Worm (Caenorhabditis elegans) whole organism, L1 larva: ENCODE data around the gene nlp-31.
A peak's percentile ranks its signal among the peaks of the same experiment; 100 is the strongest.

Experiments
- F16B12.6 ChIP-seq: fragments of 150-350 bp; optimal IDR thresholded peaks from 2 replicates; lab custom pipeline; 2014; ENCODE audit warnings: missing biosample characterization, missing genetic modification characterization
- aly-2 ChIP-seq: fragments of 150-350 bp; optimal IDR thresholded peaks from 2 replicates; lab custom pipeline; 2014; ENCODE audit warnings: missing biosample characterization, missing genetic modification characterization
- ama-1 ChIP-seq: fragments of 150-350 bp; optimal IDR thresholded peaks from 2 replicates; lab custom pipeline; 2014
- blmp-1 ChIP-seq: fragments of 150-350 bp; optimal IDR thresholded peaks from 2 replicates; lab custom pipeline; 2014; ENCODE audit warnings: missing biosample characterization, missing genetic modification characterization
- ceh-8 ChIP-seq: fragments of 200-800 bp; sonication (Bioruptor generic); optimal IDR thresholded peaks from 2 replicates; lab custom pipeline; 2018; ENCODE audit warnings: mild to moderate bottlenecking, missing genetic modification characterization, moderate library complexity, missing compliant biosample characterization
- ceh-88 ChIP-seq: fragments of 200-800 bp; sonication (Bioruptor generic); IDR thresholded peaks from 2 replicates; pipeline ENCODE4 v1.3.6; 2022; ENCODE audit warnings: missing genetic modification characterization, missing compliant biosample characterization
- dpl-1 ChIP-seq, 3 experiments: fragments of 150-350 bp in 2 of 3; sonication (generic microtip) in 1 of 3; optimal IDR thresholded peaks; 2 replicates each; lab custom pipeline; 2014 to 2017; ENCODE audit warnings: missing biosample characterization in 3 of 3, missing genetic modification characterization in 3 of 3, missing genetic modification reagents in 3 of 3
- efl-1 ChIP-seq, 4 experiments: fragments of 150-350 bp; optimal IDR thresholded peaks in 3 of 4; peaks in 1 of 4; 1 replicate in 1 of 4; 2 replicates in 3 of 4; lab custom pipeline; 2014; ENCODE audit warnings: missing biosample characterization in 2 of 4, missing genetic modification characterization in 2 of 4, missing genetic modification reagents in 2 of 4
- egl-13 ChIP-seq: sonication (generic microtip); optimal IDR thresholded peaks from 2 replicates; lab custom pipeline; 2016; ENCODE audit warnings: missing genotype, missing genetic modification reagents, missing genetic modification characterization, missing compliant biosample characterization
- egl-27 ChIP-seq, 2 experiments: fragments of 150-350 bp in 1 of 2; sonication (generic microtip); optimal IDR thresholded peaks; 3 replicates each; lab custom pipeline; 2017 to 2018; ENCODE audit warnings: missing biosample characterization in 2 of 2, missing genetic modification characterization in 2 of 2, missing genetic modification reagents in 2 of 2
- elt-3 ChIP-seq, 6 experiments: fragments of 150-350 bp in 1 of 6; sonication (generic microtip); optimal IDR thresholded peaks; 2 replicates each; lab custom pipeline; 2017 to 2018; ENCODE audit warnings: missing biosample characterization in 6 of 6, missing genetic modification characterization in 6 of 6, inconsistent platforms in 1 of 6
- fkh-4 ChIP-seq: sonication (generic microtip); optimal IDR thresholded peaks from 2 replicates; lab custom pipeline; 2016; ENCODE audit warnings: missing compliant biosample characterization, missing genetic modification characterization, borderline replicate concordance
- fos-1 ChIP-seq: fragments of 150-350 bp; optimal IDR thresholded peaks from 2 replicates; lab custom pipeline; 2014; ENCODE audit warnings: missing biosample characterization, missing genetic modification characterization
- hlh-17 ChIP-seq: fragments of 200-800 bp; sonication (Bioruptor generic); optimal IDR thresholded peaks from 2 replicates; lab custom pipeline; 2018; ENCODE audit warnings: missing genetic modification characterization, mild to moderate bottlenecking, missing compliant biosample characterization, moderate library complexity, borderline replicate concordance
- hlh-4 ChIP-seq: sonication (generic microtip); optimal IDR thresholded peaks from 2 replicates; lab custom pipeline; 2016; ENCODE audit warnings: mild to moderate bottlenecking, missing genetic modification characterization, missing compliant biosample characterization
- jun-1 ChIP-seq: fragments of 150-350 bp; optimal IDR thresholded peaks from 2 replicates; lab custom pipeline; 2014; ENCODE audit warnings: missing biosample characterization, missing genetic modification reagents, missing genetic modification characterization
- lin-39 ChIP-seq: fragments of 150-350 bp; optimal IDR thresholded peaks from 2 replicates; lab custom pipeline; 2014; ENCODE audit warnings: missing biosample characterization, missing genetic modification reagents, missing genetic modification characterization
- lir-3 ChIP-seq: sonication (generic microtip); optimal IDR thresholded peaks from 2 replicates; lab custom pipeline; 2016; ENCODE audit warnings: mild to moderate bottlenecking, missing genetic modification characterization, moderate library complexity, missing compliant biosample characterization; ENCODE audit not compliant: poor library complexity
- mab-9 ChIP-seq: fragments of 200-800 bp; sonication (Bioruptor generic); IDR thresholded peaks from 2 replicates; pipeline ENCODE4 v1.3.6; 2022; ENCODE audit warnings: missing genetic modification reagents, missing genetic modification characterization, missing compliant biosample characterization
- nhr-12 ChIP-seq: sonication (generic microtip); optimal IDR thresholded peaks from 2 replicates; lab custom pipeline; 2017; ENCODE audit warnings: missing biosample characterization, missing genetic modification characterization
- nhr-19 ChIP-seq: fragments of 200-800 bp; sonication (Bioruptor generic); conservative IDR thresholded peaks from 2 replicates; pipeline ENCODE4 v1.3.6; 2022; ENCODE audit warnings: missing genetic modification characterization, missing compliant biosample characterization
- nhr-47 ChIP-seq: sonication (generic microtip); optimal IDR thresholded peaks from 2 replicates; lab custom pipeline; 2016; ENCODE audit warnings: mild to moderate bottlenecking, missing genetic modification characterization, moderate library complexity, missing compliant biosample characterization
- nhr-76 ChIP-seq: sonication (generic microtip); optimal IDR thresholded peaks from 2 replicates; lab custom pipeline; 2017; ENCODE audit warnings: missing biosample characterization, missing genetic modification characterization
- nhr-84 ChIP-seq: sonication (generic microtip); optimal IDR thresholded peaks from 2 replicates; lab custom pipeline; 2017; ENCODE audit warnings: missing biosample characterization, missing genetic modification characterization
- pax-3 ChIP-seq: fragments of 200-800 bp; sonication (Bioruptor generic); optimal IDR thresholded peaks from 2 replicates; lab custom pipeline; 2018; ENCODE audit warnings: mild to moderate bottlenecking, missing genetic modification characterization, moderate library complexity, missing compliant biosample characterization
- snpc-4 ChIP-seq: fragments of 150-350 bp; optimal IDR thresholded peaks from 2 replicates; lab custom pipeline; 2014; ENCODE audit warnings: missing biosample characterization, missing genetic modification characterization
- tbx-2 ChIP-seq: sonication (generic microtip); optimal IDR thresholded peaks from 2 replicates; lab custom pipeline; 2016; ENCODE audit warnings: missing genetic modification characterization, missing compliant biosample characterization
- tlp-1 ChIP-seq: fragments of 150-350 bp; optimal IDR thresholded peaks from 2 replicates; lab custom pipeline; 2014; ENCODE audit warnings: missing biosample characterization, missing genetic modification characterization
- unc-30 ChIP-seq: sonication (generic microtip); optimal IDR thresholded peaks from 2 replicates; lab custom pipeline; 2017; ENCODE audit warnings: missing biosample characterization, missing genetic modification characterization
- unc-98 ChIP-seq: fragments of 200-800 bp; sonication (Bioruptor generic); IDR thresholded peaks from 2 replicates; pipeline ENCODE4 v1.3.6; 2022; ENCODE audit warnings: missing genetic modification characterization, missing compliant biosample characterization
- vab-15 ChIP-seq: sonication (generic microtip); optimal IDR thresholded peaks from 2 replicates; lab custom pipeline; 2017; ENCODE audit warnings: missing genotype, mild to moderate bottlenecking, missing genetic modification characterization, missing compliant biosample characterization
- zag-1 ChIP-seq: fragments of 150-350 bp; optimal IDR thresholded peaks from 2 replicates; lab custom pipeline; 2014; ENCODE audit warnings: missing biosample characterization, missing genetic modification characterization
- zip-4 ChIP-seq: fragments of 200-800 bp; sonication (Bioruptor generic); optimal IDR thresholded peaks from 2 replicates; lab custom pipeline; 2018; ENCODE audit warnings: mild to moderate bottlenecking, missing genetic modification characterization, moderate library complexity, missing compliant biosample characterization
- ztf-4 ChIP-seq: fragments of 150-350 bp; optimal IDR thresholded peaks from 2 replicates; lab custom pipeline; 2014; ENCODE audit warnings: missing biosample characterization, missing genetic modification characterization

Gene nlp-31

ce11 chrV:4004577-4004976 lies 24.7 kb downstream of the nlp-31 start:
- TF ChIP-seq aly-2 (tag; lab: Kevin White, UChicago) (no peak), blmp-1 (tag; lab: Kevin White, UChicago) (peak; percentile 63)
- TF ChIP-seq, all 84 proteins: peak for 1

DNA sequence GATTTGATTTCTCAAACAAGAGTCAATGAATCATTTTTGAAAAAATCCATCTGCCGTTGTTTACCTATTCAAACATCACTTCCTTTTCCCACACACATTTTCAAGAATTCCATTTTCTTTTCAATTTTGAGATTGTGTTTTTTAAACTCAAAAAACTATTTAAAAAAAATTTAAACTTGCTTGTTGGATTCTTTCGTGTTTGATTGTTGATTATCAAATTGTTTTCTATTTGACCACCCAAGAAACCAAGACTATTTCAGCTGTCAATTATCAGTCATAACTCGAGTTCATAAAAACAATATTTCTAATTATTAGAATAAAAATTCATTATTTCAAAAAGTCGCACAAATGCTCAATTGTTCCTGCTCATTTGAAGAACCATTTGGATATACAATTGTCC lies 25.4 kb downstream of the nlp-31 start, which contains the start of gene srh-8:
Gene srh-8, plus strand, starts transcription at position 301 of the 400 bp plus-strand sequence.
- TF ChIP-seq efl-1 (optimal IDR thresholded peaks at IDR 0.05; lab: Kevin White, UChicago), result no peak
- no peak for TF ChIP-seq efl-1 (GFP tag; optimal IDR thresholded peaks at IDR 0.05 in 1 of 2; lab: Kevin White, UChicago)
- no peak for TF ChIP-seq nhr-19 (GFP tag; lab: Robert Waterston, UW)
- TF ChIP-seq nhr-47 (tag; lab: Kevin White, UChicago), result no peak
- no peak for TF ChIP-seq hlh-4
- no peak for TF ChIP-seq nhr-76 (tag; lab: Kevin White, UChicago)
- TF ChIP-seq dpl-1 (GFP tag; optimal IDR thresholded peaks at IDR 0.05; lab: Kevin White, UChicago), result no peak
- TF ChIP-seq egl-27 (tag; optimal IDR thresholded peaks at IDR 0.05; lab: Kevin White, UChicago), result no peak
- TF ChIP-seq egl-13 (tag; lab: Kevin White, UChicago), result no peak
- TF ChIP-seq snpc-4, result no peak
- no peak for TF ChIP-seq nhr-12 (tag; lab: Kevin White, UChicago)

DNA sequence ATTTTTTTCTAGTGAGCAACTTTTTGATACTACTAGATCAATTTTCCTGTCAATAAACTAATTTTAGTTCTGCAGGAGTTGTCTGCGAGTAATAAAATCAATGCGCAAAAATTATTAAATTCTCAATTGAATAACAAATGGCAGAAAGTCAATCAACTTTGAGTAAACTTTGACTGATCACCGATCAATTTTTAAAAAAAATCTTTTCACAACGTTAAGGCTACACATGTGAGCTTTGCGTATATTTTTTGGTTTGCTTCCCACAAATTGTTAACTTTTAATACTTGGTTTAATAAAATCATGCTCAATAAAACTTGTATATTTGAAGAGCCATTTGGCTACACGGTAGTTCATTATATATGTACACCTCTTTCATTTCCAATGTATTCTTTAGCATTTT lies 28.1 kb downstream of the nlp-31 start, which contains the start of gene srh-7:
Gene srh-7, plus strand, starts transcription at position 301 of the 400 bp plus-strand sequence.
- no peak for TF ChIP-seq mab-9 (GFP tag; lab: Robert Waterston, UW)
- no peak for TF ChIP-seq fos-1 (tag; lab: Kevin White, UChicago)
- no peak for TF ChIP-seq lin-39
- TF ChIP-seq lir-3 (tag; lab: Kevin White, UChicago), result no peak
- no peak for TF ChIP-seq ceh-88 (GFP tag; lab: Robert Waterston, UW)
- no peak for TF ChIP-seq tlp-1
- no peak for TF ChIP-seq hlh-17 (GFP tag; lab: Kevin White, UChicago)
- TF ChIP-seq ceh-8 (GFP tag; lab: Kevin White, UChicago), result no peak
- no peak for TF ChIP-seq jun-1 (tag; lab: Kevin White, UChicago)
- TF ChIP-seq efl-1 (optimal IDR thresholded peaks at IDR 0.05; lab: Kevin White, UChicago), result no peak
- no peak for TF ChIP-seq efl-1 (GFP tag; optimal IDR thresholded peaks at IDR 0.05 in 1 of 2; lab: Kevin White, UChicago)
- no peak for TF ChIP-seq egl-27 (tag; optimal IDR thresholded peaks at IDR 0.05; lab: Kevin White, UChicago)
- no peak for TF ChIP-seq vab-15 (tag; lab: Kevin White, UChicago)
- TF ChIP-seq ama-1 (lab: Kevin White, UChicago), result no peak
- TF ChIP-seq tbx-2 (tag; lab: Kevin White, UChicago), result no peak
- TF ChIP-seq hlh-4, result no peak
- no peak for TF ChIP-seq nhr-12 (tag; lab: Kevin White, UChicago)
- TF ChIP-seq, all 84 proteins: peak for 0

DNA sequence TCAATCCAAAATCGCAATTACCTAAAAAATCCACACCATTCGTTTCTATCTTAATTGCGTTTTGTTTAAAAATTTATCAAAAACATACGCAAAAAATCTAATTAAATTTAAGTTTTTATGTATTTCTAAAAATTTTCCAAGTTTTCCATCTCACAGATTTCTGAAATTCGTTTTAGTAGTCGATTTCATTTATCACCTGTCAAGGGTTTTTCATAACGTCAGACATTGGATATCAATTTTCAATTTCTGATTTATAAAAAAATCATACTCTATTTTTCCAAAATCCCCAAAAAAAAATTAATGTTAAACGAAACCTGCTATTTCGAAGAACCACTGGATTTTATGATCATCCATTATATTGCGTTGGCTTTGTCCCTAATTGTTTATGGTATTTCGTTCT lies 30.3 kb downstream of the nlp-31 start, which contains the start of gene srh-4:
Gene srh-4, plus strand, starts transcription at position 301 of the 400 bp plus-strand sequence.
- TF ChIP-seq pax-3 (tag; lab: Kevin White, UChicago) (no peak), zip-4 (GFP tag; lab: Kevin White, UChicago) (no peak), unc-30 (tag; lab: Kevin White, UChicago) (no peak), unc-98 (no peak), elt-3 (tag; optimal IDR thresholded peaks at IDR 0.05; lab: Kevin White, UChicago) (no peak), ztf-4 (tag; lab: Kevin White, UChicago) (no peak), vab-15 (tag; lab: Kevin White, UChicago) (no peak), hlh-4 (no peak), F16B12.6 (tag; lab: Kevin White, UChicago) (no peak), zag-1 (no peak), fkh-4 (tag; lab: Kevin White, UChicago) (no peak), fos-1 (tag; lab: Kevin White, UChicago) (no peak), nhr-12 (tag; lab: Kevin White, UChicago) (no peak), nhr-84 (tag; lab: Kevin White, UChicago) (no peak)
- TF ChIP-seq, all 84 proteins: peak for 0
